Worm (Caenorhabditis elegans): Measurements from ENCODE around the gene parn-1.

The parn-1 gene

ce11 chrV:12732734-12733133, 37.7 kb upstream of the parn-1 start:
- TF ChIP-seq pha-4 (tag; optimal IDR thresholded peaks at IDR 0.05) (peak; percentile 23), elt-2 (tag; optimal IDR thresholded peaks at IDR 0.05) (peak; percentile 87), pqm-1 (tag; optimal IDR thresholded peaks at IDR 0.05) (peak; percentile 77), sea-2 (GFP tag; optimal IDR thresholded peaks at IDR 0.05) (no peak), skn-1 (tag; optimal IDR thresholded peaks at IDR 0.05) (no peak)

DNA sequence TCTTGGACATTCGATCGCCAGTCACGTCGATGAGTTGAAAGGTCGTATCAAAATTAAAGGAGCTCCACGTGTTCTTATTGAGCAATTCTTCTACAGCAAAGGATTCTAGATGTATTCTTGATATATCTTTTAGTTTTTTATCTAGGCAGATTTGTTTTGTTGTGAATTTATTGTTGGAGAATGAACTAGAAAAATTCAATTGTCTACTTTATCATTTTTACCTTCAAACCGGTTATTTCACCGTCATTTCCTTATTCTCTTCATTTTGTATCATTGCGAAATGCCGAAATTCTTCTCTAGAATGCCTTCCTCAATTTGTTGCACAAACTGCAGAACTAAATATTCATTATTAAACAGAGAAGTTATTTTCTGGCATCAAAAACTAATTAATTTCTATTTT, 34.2 kb upstream of the parn-1 start, which contains the start of gene R11D1.10:
R11D1.10 (plus strand) TSS at position 301 of the 400 bp plus-strand sequence.
- TF ChIP-seq nhr-43 (tag; optimal IDR thresholded peaks at IDR 0.05; ENCODE audit: poor library complexity, severe bottlenecking): no peak

- TF ChIP-seq fkh-2 (tag; optimal IDR thresholded peaks at IDR 0.05): no peak
- no peak for TF ChIP-seq elt-1 (tag; optimal IDR thresholded peaks at IDR 0.05)
- no peak for TF ChIP-seq daf-12 (tag; optimal IDR thresholded peaks at IDR 0.05)
- TF ChIP-seq ztf-4 (tag; optimal IDR thresholded peaks at IDR 0.05): no peak
- no peak for TF ChIP-seq sea-2 (GFP tag; optimal IDR thresholded peaks at IDR 0.05)
- TF ChIP-seq unc-39 (tag; optimal IDR thresholded peaks at IDR 0.05): no peak
- TF ChIP-seq mdl-1 (tag; optimal IDR thresholded peaks at IDR 0.05): no peak
- TF ChIP-seq mml-1 (tag; optimal IDR thresholded peaks at IDR 0.05): no peak
- peak; percentile 91 for TF ChIP-seq snpc-4 (tag; optimal IDR thresholded peaks at IDR 0.05)
- TF ChIP-seq jun-1 (tag; optimal IDR thresholded peaks at IDR 0.05): peak; percentile 38
- TF ChIP-seq zag-1 (tag; optimal IDR thresholded peaks at IDR 0.05): no peak
- peak; percentile 90 for TF ChIP-seq nhr-25 (tag; optimal IDR thresholded peaks at IDR 0.05)
- peak; percentile 24 for TF ChIP-seq nhr-43 (tag; optimal IDR thresholded peaks at IDR 0.05; ENCODE audit: poor library complexity, severe bottlenecking)
- TF ChIP-seq nhr-67 (tag; optimal IDR thresholded peaks at IDR 0.05): no peak
- peak; percentile 95 for TF ChIP-seq egl-5 (tag; optimal IDR thresholded peaks at IDR 0.05)
- TF ChIP-seq nhr-11 (tag; optimal IDR thresholded peaks at IDR 0.05): peak; percentile 48
- peak; percentile 93 for TF ChIP-seq nhr-23 (tag; optimal IDR thresholded peaks at IDR 0.05)
- peak; percentile 72 for TF ChIP-seq elt-2 (tag; optimal IDR thresholded peaks at IDR 0.05)
- TF ChIP-seq nhr-76 (tag; optimal IDR thresholded peaks at IDR 0.05): no peak
- peak; percentile 68 for TF ChIP-seq pqm-1 (tag; optimal IDR thresholded peaks at IDR 0.05)
- TF ChIP-seq pha-4 (tag; optimal IDR thresholded peaks at IDR 0.05): peak; percentile 98
- no peak for TF ChIP-seq aly-2 (tag; optimal IDR thresholded peaks at IDR 0.05)
- TF ChIP-seq elt-3 (tag; optimal IDR thresholded peaks at IDR 0.05): no peak
- no peak for TF ChIP-seq ceh-9 (tag; optimal IDR thresholded peaks at IDR 0.05)
- peak; percentile 89 for TF ChIP-seq nfya-1 (tag; optimal IDR thresholded peaks at IDR 0.05; ENCODE audit: insufficient read depth)
- TF ChIP-seq fkh-10 (GFP tag; optimal IDR thresholded peaks at IDR 0.05): peak; percentile 49
- TF ChIP-seq nhr-28 (tag; optimal IDR thresholded peaks at IDR 0.05): no peak
- no peak for TF ChIP-seq nhr-77 (tag; optimal IDR thresholded peaks at IDR 0.05)
- peak; percentile 10 for TF ChIP-seq tbx-2 (tag; optimal IDR thresholded peaks at IDR 0.05)
- TF ChIP-seq lin-39 (tag; optimal IDR thresholded peaks at IDR 0.05): peak; percentile 79
- TF ChIP-seq nhr-12 (tag; optimal IDR thresholded peaks at IDR 0.05): no peak
- TF ChIP-seq ama-1 (optimal IDR thresholded peaks at IDR 0.05): peak; percentile 4
- no peak for TF ChIP-seq unc-62 (GFP tag; optimal IDR thresholded peaks at IDR 0.05)
- no peak for TF ChIP-seq fos-1 (tag; optimal IDR thresholded peaks at IDR 0.05)
- TF ChIP-seq ZK546.5 (tag; optimal IDR thresholded peaks at IDR 0.05): no peak
- TF ChIP-seq egl-27 (tag; optimal IDR thresholded peaks at IDR 0.05): no peak
- peak; percentile 40 for TF ChIP-seq hmg-11 (tag; optimal IDR thresholded peaks at IDR 0.05)
- no peak for TF ChIP-seq ztf-11 (tag; optimal IDR thresholded peaks at IDR 0.05)
- TF ChIP-seq eor-1 (tag; optimal IDR thresholded peaks at IDR 0.05): no peak
- peak; percentile 95 for TF ChIP-seq R02D3.7 (tag; optimal IDR thresholded peaks at IDR 0.05)
- TF ChIP-seq lin-15B (tag; optimal IDR thresholded peaks at IDR 0.05): peak; percentile 99
- peak; percentile 42 for TF ChIP-seq skn-1 (tag; optimal IDR thresholded peaks at IDR 0.05)
- TF ChIP-seq nhr-237 (tag; optimal IDR thresholded peaks at IDR 0.05): no peak
- peak; percentile 30 for TF ChIP-seq lsy-12 (tag; optimal IDR thresholded peaks at IDR 0.05)
- TF ChIP-seq ceh-82 (tag; optimal IDR thresholded peaks at IDR 0.05): no peak
- TF ChIP-seq ceh-16 (tag; optimal IDR thresholded peaks at IDR 0.05): no peak
- no peak for TF ChIP-seq ceh-28 (tag; optimal IDR thresholded peaks at IDR 0.05)
Measured at ce11 chrV:12728062-12728665, 33.1 kb upstream of the parn-1 start, which contains the start of the genes rpl-28 and mrpl-49. rpl-28 (minus strand) TSS chrV:12728112. mrpl-49 (plus strand) TSS chrV:12728631.
